Fruit fly (Drosophila melanogaster): Measurements from ENCODE around the gene SPR.

DNA sequence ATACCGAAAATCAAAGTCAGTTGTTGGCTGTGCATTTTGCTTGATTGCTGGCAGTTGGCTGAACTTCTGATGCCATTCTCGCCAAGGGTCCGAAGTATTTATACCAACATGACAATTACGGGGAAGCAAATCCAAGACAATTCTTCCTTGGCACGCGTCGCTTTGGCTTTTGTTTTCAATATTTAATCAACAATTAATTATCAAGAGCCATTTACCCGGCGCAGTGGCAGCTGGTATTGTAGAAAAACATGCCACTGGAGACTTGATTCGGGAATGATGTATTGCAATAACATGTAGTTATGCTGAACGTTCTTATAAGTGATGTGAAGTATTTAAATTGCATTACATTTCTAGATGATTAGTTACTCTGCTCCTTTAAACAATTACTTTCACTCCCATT is 54.7 kb downstream of the SPR start, which contains the start of the genes CG32762 and CG4151:
- TF ChIP-seq CG8478 (optimal IDR thresholded peaks at IDR 0.05) (no peak), CTCF (optimal IDR thresholded peaks at IDR 0.05) (no peak)

Measured in S2 (cell line).